In the genomic region with DNA sequence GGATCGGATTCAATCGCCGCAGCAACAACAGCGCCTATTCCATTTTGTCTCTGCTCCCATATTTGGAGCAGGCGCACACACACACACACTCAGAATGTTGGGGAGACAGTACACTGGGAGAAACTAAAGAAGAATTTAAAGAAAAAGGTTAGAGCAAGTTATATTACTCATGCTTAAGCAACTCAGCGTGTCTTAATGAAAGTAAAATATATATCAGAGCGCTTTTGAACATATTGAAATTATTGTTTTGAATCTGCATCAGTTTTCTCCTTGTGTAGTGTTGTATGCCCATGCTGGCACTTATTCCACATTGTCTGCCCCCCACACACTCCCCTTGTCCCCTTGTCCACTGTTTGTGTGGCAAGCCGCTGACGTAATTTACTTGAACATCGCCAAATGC, we compare ENCODE assay signal across 4 fruit fly cellular contexts.
TF ChIP-seq lines count a peak whose summit lies in the region.

No protein-coding gene starts in this region.

- no peak for TF ChIP-seq CTCF in whole organism, embryonic (GFP tag; optimal IDR thresholded peaks at IDR 0.05; lab: Kevin White, UChicago)

TF ChIP-seq in whole organism, embryonic, 481 proteins besides CTCF, POLR2A, EP300 and RAD21 (continues in another document):
- TF ChIP-seq CG12391 (tag; optimal IDR thresholded peaks at IDR 0.05; lab: Kevin White, UChicago) (no peak), btn (GFP tag; optimal IDR thresholded peaks at IDR 0.05; lab: Kevin White, UChicago) (peak; percentile 61), CG7271 (tag; optimal IDR thresholded peaks at IDR 0.05; lab: Kevin White, UChicago) (no peak), pho (GFP tag; optimal IDR thresholded peaks at IDR 0.05; lab: Kevin White, UChicago) (peak; percentile 77), CG3838 (GFP tag; optimal IDR thresholded peaks at IDR 0.05; lab: Kevin White, UChicago) (no peak), Hand (GFP tag; optimal IDR thresholded peaks at IDR 0.05; lab: Kevin White, UChicago) (peak; percentile 73), chinmo (GFP tag; IDR thresholded peaks at IDR 0.05; lab: Robert Waterston, UW; ENCODE audit: partially characterized antibody) (no peak), slbo (GFP tag; IDR thresholded peaks at IDR 0.05; lab: Robert Waterston, UW) (peak; percentile 89), cad (GFP tag; optimal IDR thresholded peaks at IDR 0.05; lab: Kevin White, UChicago) (no peak), az2 (GFP tag; optimal IDR thresholded peaks at IDR 0.05; lab: Kevin White, UChicago) (peak; percentile 73), lab (GFP tag; optimal IDR thresholded peaks at IDR 0.05; lab: Kevin White, UChicago) (peak; percentile 91), CG17568 (GFP tag; optimal IDR thresholded peaks at IDR 0.05; lab: Kevin White, UChicago) (peak; percentile 65), Ssrp (tag; optimal IDR thresholded peaks at IDR 0.05; lab: Kevin White, UChicago) (peak; percentile 68), CG3281 (GFP tag; optimal IDR thresholded peaks at IDR 0.05; lab: Kevin White, UChicago) (peak; percentile 73), HLH3B (GFP tag; IDR thresholded peaks at IDR 0.05; lab: Robert Waterston, UW) (peak; percentile 83), CG17361 (GFP tag; IDR thresholded peaks at IDR 0.05; lab: Robert Waterston, UW) (peak; percentile 70; the same call in 2 of the 3 replicates), Jarid2 (GFP tag; optimal IDR thresholded peaks at IDR 0.05; lab: Kevin White, UChicago) (peak; percentile 37), CG4424 (GFP tag; optimal IDR thresholded peaks at IDR 0.05; lab: Kevin White, UChicago) (peak; percentile 81), CG8944 (GFP tag; optimal IDR thresholded peaks at IDR 0.05; lab: Kevin White, UChicago) (peak; percentile 66), CG17328 (GFP tag; IDR thresholded peaks at IDR 0.05; lab: Robert Waterston, UW) (peak; percentile 82), klu (GFP tag; IDR thresholded peaks at IDR 0.05; lab: Robert Waterston, UW) (peak; percentile 71)

TF ChIP-seq in whole organism, prepupa, 60 proteins besides CTCF, POLR2A, EP300 and RAD21 (continues in another document):
- TF ChIP-seq eg (GFP tag; IDR thresholded peaks at IDR 0.05; lab: Robert Waterston, UW) (peak; percentile 91), Lpt (GFP tag; optimal IDR thresholded peaks at IDR 0.05; lab: Kevin White, UChicago) (peak; percentile 83), fkh (GFP tag; optimal IDR thresholded peaks at IDR 0.05; lab: Kevin White, UChicago) (peak; percentile 18), topi (GFP tag; optimal IDR thresholded peaks at IDR 0.05; lab: Kevin White, UChicago) (peak; percentile 56), CG8632 (GFP tag; optimal IDR thresholded peaks at IDR 0.05; lab: Kevin White, UChicago) (peak; percentile 15), CG15336 (GFP tag; IDR thresholded peaks at IDR 0.05; lab: Robert Waterston, UW) (peak; percentile 93), CG8119 (GFP tag; IDR thresholded peaks at IDR 0.05; lab: Robert Waterston, UW) (peak; percentile 90), Hr38 (GFP tag; optimal IDR thresholded peaks at IDR 0.05; lab: Kevin White, UChicago) (peak; percentile 26), pdm3 (GFP tag; optimal IDR thresholded peaks at IDR 0.05; lab: Kevin White, UChicago) (peak; percentile 81), ss (GFP tag; optimal IDR thresholded peaks at IDR 0.05; lab: Kevin White, UChicago) (no peak), Hr39 (GFP tag; optimal IDR thresholded peaks at IDR 0.05; lab: Kevin White, UChicago) (peak; percentile 64), CG3919 (GFP tag; optimal IDR thresholded peaks at IDR 0.05; lab: Kevin White, UChicago) (peak; percentile 83), CG1621 (tag; optimal IDR thresholded peaks at IDR 0.05; lab: Kevin White, UChicago) (peak; percentile 5), CG11762 (GFP tag; optimal IDR thresholded peaks at IDR 0.05; lab: Kevin White, UChicago; ENCODE audit: insufficient read depth) (peak; percentile 63), CG10631 (GFP tag; optimal IDR thresholded peaks at IDR 0.05; lab: Kevin White, UChicago) (peak; percentile 73), CG10669 (GFP tag; optimal IDR thresholded peaks at IDR 0.05; lab: Kevin White, UChicago) (peak; percentile 30), net (GFP tag; optimal IDR thresholded peaks at IDR 0.05; lab: Kevin White, UChicago) (peak; percentile 73), OdsH (GFP tag; optimal IDR thresholded peaks at IDR 0.05; lab: Kevin White, UChicago) (peak; percentile 75), Hr4 (GFP tag; optimal IDR thresholded peaks at IDR 0.05; lab: Kevin White, UChicago) (peak; percentile 90), CG7368 (GFP tag; optimal IDR thresholded peaks at IDR 0.05; lab: Kevin White, UChicago) (peak; percentile 35), CG11294 (GFP tag; IDR thresholded peaks at IDR 0.05; lab: Robert Waterston, UW) (peak; percentile 77), CG6276 (GFP tag; optimal IDR thresholded peaks at IDR 0.05; lab: Kevin White, UChicago) (peak; percentile 92)

TF ChIP-seq in whole organism, pupa, 21 proteins besides CTCF, POLR2A, EP300 and RAD21:
- TF ChIP-seq CG32121 (GFP tag; IDR thresholded peaks at IDR 0.05; lab: Robert Waterston, UW) (peak; percentile 93), Pif1A (GFP tag; optimal IDR thresholded peaks at IDR 0.05; lab: Kevin White, UChicago) (peak; percentile 81), CG10348 (GFP tag; IDR thresholded peaks at IDR 0.05; lab: Robert Waterston, UW) (peak; percentile 68), CG9948 (tag; optimal IDR thresholded peaks at IDR 0.05; lab: Kevin White, UChicago) (peak; percentile 57), rn (GFP tag; IDR thresholded peaks at IDR 0.05; lab: Robert Waterston, UW) (peak; percentile 82), Snoo (tag; optimal IDR thresholded peaks at IDR 0.05; lab: Kevin White, UChicago) (peak; percentile 11), Pif1B (GFP tag; optimal IDR thresholded peaks at IDR 0.05; lab: Kevin White, UChicago) (peak; percentile 68), CG8159 (tag; optimal IDR thresholded peaks at IDR 0.05; lab: Kevin White, UChicago) (peak; percentile 22), CG15710 (tag; optimal IDR thresholded peaks at IDR 0.05; lab: Kevin White, UChicago) (no peak), D1 (tag; optimal IDR thresholded peaks at IDR 0.05; lab: Kevin White, UChicago) (no peak), Ets98B (GFP tag; IDR thresholded peaks at IDR 0.05; lab: Robert Waterston, UW) (peak; percentile 91), CG17806 (tag; optimal IDR thresholded peaks at IDR 0.05; lab: Kevin White, UChicago) (peak; percentile 44), gl (tag; optimal IDR thresholded peaks at IDR 0.05; lab: Kevin White, UChicago) (no peak), CG12605 (GFP tag; IDR thresholded peaks at IDR 0.05; lab: Robert Waterston, UW) (peak; percentile 86), CG13204 (GFP tag; optimal IDR thresholded peaks at IDR 0.05; lab: Kevin White, UChicago) (no peak), CG4496 (GFP tag; IDR thresholded peaks at IDR 0.05; lab: Robert Waterston, UW) (peak; percentile 93), CG34367 (tag; optimal IDR thresholded peaks at IDR 0.05; lab: Kevin White, UChicago) (peak; percentile 31), fd96Ca (GFP tag; IDR thresholded peaks at IDR 0.05; lab: Robert Waterston, UW) (peak; percentile 86), CG8301 (tag; optimal IDR thresholded peaks at IDR 0.05; lab: Kevin White, UChicago) (peak; percentile 89), EcR (GFP tag; optimal IDR thresholded peaks at IDR 0.05; lab: Kevin White, UChicago) (no peak), CG14655 (GFP tag; optimal IDR thresholded peaks at IDR 0.05; lab: Kevin White, UChicago) (peak; percentile 84)

TF ChIP-seq in whole organism, wandering third instar larva, 38 proteins besides CTCF, POLR2A, EP300 and RAD21:
- TF ChIP-seq GATAd (GFP tag; optimal IDR thresholded peaks at IDR 0.05; lab: Kevin White, UChicago), result no peak
- TF ChIP-seq foxo (GFP tag; optimal IDR thresholded peaks at IDR 0.05; lab: Kevin White, UChicago), result peak in 1 of 2 experiments; percentile 58
- peak; percentile 48 for TF ChIP-seq ey (GFP tag; optimal IDR thresholded peaks at IDR 0.05; lab: Kevin White, UChicago)
- TF ChIP-seq HLH106 (tag; optimal IDR thresholded peaks at IDR 0.05; lab: Kevin White, UChicago), result no peak
- no peak for TF ChIP-seq CrebA (GFP tag; optimal IDR thresholded peaks at IDR 0.05; lab: Kevin White, UChicago; ENCODE audit: borderline replicate concordance)
- no peak for TF ChIP-seq CG9705 (GFP tag; optimal IDR thresholded peaks at IDR 0.05; lab: Kevin White, UChicago)
- TF ChIP-seq Dif (GFP tag; optimal IDR thresholded peaks at IDR 0.05; lab: Kevin White, UChicago; ENCODE audit: partially characterized antibody), result no peak
- TF ChIP-seq Rel (GFP tag; optimal IDR thresholded peaks at IDR 0.05; lab: Kevin White, UChicago), result no peak
- no peak for TF ChIP-seq Rel (tag; optimal IDR thresholded peaks at IDR 0.05; lab: Kevin White, UChicago)
- no peak for TF ChIP-seq Jra (GFP tag; optimal IDR thresholded peaks at IDR 0.05; lab: Kevin White, UChicago)
- TF ChIP-seq Sp1 (GFP tag; optimal IDR thresholded peaks at IDR 0.05; lab: Kevin White, UChicago), result no peak
- TF ChIP-seq Myc (optimal IDR thresholded peaks at IDR 0.05; lab: Kevin White, UChicago), result no peak
- TF ChIP-seq tai (GFP tag; optimal IDR thresholded peaks at IDR 0.05; lab: Kevin White, UChicago), result no peak
- TF ChIP-seq dsf (GFP tag; optimal IDR thresholded peaks at IDR 0.05; lab: Kevin White, UChicago; ENCODE audit: borderline replicate concordance), result no peak
- TF ChIP-seq Vsx2 (GFP tag; optimal IDR thresholded peaks at IDR 0.05; lab: Kevin White, UChicago; ENCODE audit: partially characterized antibody), result no peak
- peak; percentile 12 for TF ChIP-seq rgr (GFP tag; optimal IDR thresholded peaks at IDR 0.05; lab: Kevin White, UChicago)
- TF ChIP-seq sv (GFP tag; optimal IDR thresholded peaks at IDR 0.05; lab: Kevin White, UChicago), result peak; percentile 76
- TF ChIP-seq Hnf4 (GFP tag; optimal IDR thresholded peaks at IDR 0.05; lab: Kevin White, UChicago), result peak; percentile 11
- no peak for TF ChIP-seq psq (GFP tag; optimal IDR thresholded peaks at IDR 0.05; lab: Kevin White, UChicago)
- TF ChIP-seq Mio (GFP tag; optimal IDR thresholded peaks at IDR 0.05; lab: Kevin White, UChicago), result no peak
- no peak for TF ChIP-seq lola (GFP tag; optimal IDR thresholded peaks at IDR 0.05; lab: Kevin White, UChicago)
- TF ChIP-seq Dfd (GFP tag; optimal IDR thresholded peaks at IDR 0.05; lab: Kevin White, UChicago), result no peak
- TF ChIP-seq h (GFP tag; optimal IDR thresholded peaks at IDR 0.05; lab: Kevin White, UChicago), result peak; percentile 71
- no peak for TF ChIP-seq br (GFP tag; optimal IDR thresholded peaks at IDR 0.05; lab: Kevin White, UChicago)
- peak; percentile 17 for TF ChIP-seq OdsH (GFP tag; optimal IDR thresholded peaks at IDR 0.05; lab: Kevin White, UChicago)
- TF ChIP-seq fru (GFP tag; optimal IDR thresholded peaks at IDR 0.05; lab: Kevin White, UChicago), result peak; percentile 48
- no peak for TF ChIP-seq jim (GFP tag; optimal IDR thresholded peaks at IDR 0.05; lab: Kevin White, UChicago)

Comparison
In these comparisons a context has a peak if more than half of its experiments do, and no peak if none do; other contexts are left out.
1. Of the 7 proteins assayed by ChIP-seq in both whole organism, embryonic and whole organism, prepupa: peak only in whole organism, embryonic: Blimp-1 and CG6854; only in whole organism, prepupa: Hr39 and Lpt; in both: CG16779, Gug and Sox102F; in neither: 0.